Worm (Caenorhabditis elegans): Measurements from ENCODE around the gene F56H9.8.

ce11 chrV:12607113-12607512, 37.5 kb upstream of the F56H9.8 start, which contains the start of gene erg-28:
- no peak for TF ChIP-seq dao-5 (tag; optimal IDR thresholded peaks at IDR 0.05)
- TF ChIP-seq him-1 (tag; optimal IDR thresholded peaks at IDR 0.05) = no peak
